Fruit fly (Drosophila melanogaster): ENCODE measurements around the gene CG43445.
A peak's percentile ranks its signal among the peaks of the same experiment; 100 is the strongest.

CG43445 gene

dm6 chr3R:17943359-17944232 lies 32.4 kb downstream of the CG43445 start (continued):
- TF ChIP-seq row (GFP tag; IDR thresholded peaks at IDR 0.05) (peak; percentile 54), CG4424 (GFP tag; optimal IDR thresholded peaks at IDR 0.05) (peak; percentile 51), Vsx1 (GFP tag; optimal IDR thresholded peaks at IDR 0.05) (peak; percentile 34), pum (GFP tag; optimal IDR thresholded peaks at IDR 0.05) (no peak), Oaz (GFP tag; IDR thresholded peaks at IDR 0.05) (no peak), CG9437 (GFP tag; optimal IDR thresholded peaks at IDR 0.05) (peak; percentile 37), crp (GFP tag; optimal IDR thresholded peaks at IDR 0.05) (no peak), CG14014 (GFP tag; IDR thresholded peaks at IDR 0.05) (no peak), Tbp (GFP tag; optimal IDR thresholded peaks at IDR 0.05) (no peak), CG10979 (tag; optimal IDR thresholded peaks at IDR 0.05) (peak; percentile 66), Ravus (GFP tag; IDR thresholded peaks at IDR 0.05) (no peak), CG4404 (GFP tag; IDR thresholded peaks at IDR 0.05) (peak; percentile 45), CTCF (GFP tag; optimal IDR thresholded peaks at IDR 0.05) (no peak), CG4360 (GFP tag; IDR thresholded peaks at IDR 0.05) (no peak), kah (GFP tag; optimal IDR thresholded peaks at IDR 0.05) (no peak), CG13287 (GFP tag; IDR thresholded peaks at IDR 0.05; ENCODE audit: partially characterized antibody) (peak; percentile 70), Rfx (GFP tag; IDR thresholded peaks at IDR 0.05) (peak; percentile 25), br (optimal IDR thresholded peaks at IDR 0.05) (no peak), ewg (GFP tag; optimal IDR thresholded peaks at IDR 0.05) (peak; percentile 21), MESR4 (GFP tag; optimal IDR thresholded peaks at IDR 0.05) (no peak), CG12391 (tag; optimal IDR thresholded peaks at IDR 0.05) (peak; percentile 53), B-H2 (GFP tag; optimal IDR thresholded peaks at IDR 0.05) (no peak), CG8359 (GFP tag; optimal IDR thresholded peaks at IDR 0.05; ENCODE audit: borderline replicate concordance) (peak; percentile 10), CG30020 (tag; optimal IDR thresholded peaks at IDR 0.05) (no peak), en (GFP tag; optimal IDR thresholded peaks at IDR 0.05) (no peak), CG13123 (GFP tag; optimal IDR thresholded peaks at IDR 0.05) (peak; percentile 11), dmrt99B (tag; optimal IDR thresholded peaks at IDR 0.05) (peak; percentile 58), sna (GFP tag; IDR thresholded peaks at IDR 0.05; ENCODE audit: partially characterized antibody) (peak; percentile 68), tgo (GFP tag; IDR thresholded peaks at IDR 0.05) (no peak; the same call in 2 of the 3 replicates), CG7372 (GFP tag; IDR thresholded peaks at IDR 0.05) (no peak), CrebB (tag; optimal IDR thresholded peaks at IDR 0.05) (no peak)

dm6 chr3R:17944296-17944695 lies 33.1 kb downstream of the CG43445 start:
- TF ChIP-seq Sry-δ (GFP tag; optimal IDR thresholded peaks at IDR 0.05), result no peak
- peak; percentile 15 for TF ChIP-seq Jarid2 (GFP tag; optimal IDR thresholded peaks at IDR 0.05)
- no peak for TF ChIP-seq HLHmδ (GFP tag; optimal IDR thresholded peaks at IDR 0.05)
- peak in 1 of 2 experiments; percentile 51 for TF ChIP-seq eve (GFP tag; optimal IDR thresholded peaks at IDR 0.05)
- TF ChIP-seq CG2199 (GFP tag; IDR thresholded peaks at IDR 0.05), result 0 out of 3 replicates have a peak, but pooled peaks have one; percentile 4

dm6 chr3R:17945753-17946152 lies 34.6 kb downstream of the CG43445 start:
- TF ChIP-seq p53 (GFP tag; optimal IDR thresholded peaks at IDR 0.05) (no peak), CG10543 (GFP tag; optimal IDR thresholded peaks at IDR 0.05) (peak; percentile 28), Sox102F (GFP tag; optimal IDR thresholded peaks at IDR 0.05) (no peak), ham (GFP tag; IDR thresholded peaks at IDR 0.05) (no peak), prd (optimal IDR thresholded peaks at IDR 0.05) (no peak), prd (GFP tag; IDR thresholded peaks at IDR 0.05) (no peak), CG12942 (GFP tag; optimal IDR thresholded peaks at IDR 0.05) (no peak), Atf6 (GFP tag; IDR thresholded peaks at IDR 0.05) (no peak), CG11093 (GFP tag; IDR thresholded peaks at IDR 0.05) (no peak), Xrp1 (GFP tag; IDR thresholded peaks at IDR 0.05) (no peak), tx (GFP tag; optimal IDR thresholded peaks at IDR 0.05) (no peak), CG30431 (GFP tag; optimal IDR thresholded peaks at IDR 0.05) (no peak), Vsx1 (GFP tag; optimal IDR thresholded peaks at IDR 0.05) (peak; percentile 13), ato (GFP tag; IDR thresholded peaks at IDR 0.05; ENCODE audit: partially characterized antibody) (no peak), Awh (GFP tag; IDR thresholded peaks at IDR 0.05) (peak; percentile 53; the same call in 1 of the 2 replicates)

All from whole organism, embryonic.